Fruit fly (Drosophila melanogaster) whole organism, embryonic: ENCODE data around the gene Sgs1.

Source experiments
- Antp ChIP-seq: fragments of 200-800 bp; sonication (Bioruptor generic); optimal IDR thresholded peaks from 3 replicates; lab custom pipeline; 2016; ENCODE audit warnings: missing biosample characterization, missing genetic modification characterization
- CG10366 ChIP-seq: fragments of 200-800 bp; sonication (Bioruptor generic); IDR thresholded peaks from 2 replicates; pipeline ENCODE4 v1.3.6; 2022; ENCODE audit warnings: missing biosample characterization, missing genetic modification characterization
- CG11456 ChIP-seq: fragments of 200-800 bp; sonication (Bioruptor generic); IDR thresholded peaks from 3 replicates; pipeline ENCODE4 v1.3.6; 2022; ENCODE audit warnings: missing biosample characterization, missing genetic modification characterization
- CG13287 ChIP-seq: fragments of 200-800 bp; sonication (Bioruptor generic); IDR thresholded peaks from 2 replicates; pipeline ENCODE4 v1.3.6; 2022; ENCODE audit warnings: missing biosample characterization, missing genetic modification characterization; ENCODE audit not compliant: partially characterized antibody
- CG13624 ChIP-seq: fragments of 200-800 bp; sonication (Bioruptor generic); optimal IDR thresholded peaks from 2 replicates; lab custom pipeline; 2016; ENCODE audit warnings: missing biosample characterization, missing genetic modification characterization
- CG14050 ChIP-seq: fragments of 200-800 bp; sonication (Bioruptor generic); IDR thresholded peaks from 3 replicates; pipeline ENCODE4 v1.3.6; 2022; ENCODE audit warnings: missing biosample characterization, missing genetic modification characterization
- CG15514 ChIP-seq: fragments of 200-800 bp; sonication (Bioruptor generic); optimal IDR thresholded peaks from 3 replicates; lab custom pipeline; 2017; ENCODE audit warnings: missing biosample characterization, missing genetic modification characterization, mild to moderate bottlenecking, moderate library complexity, missing genetic modification reagents
- CG17612 ChIP-seq: fragments of 200-800 bp; sonication (Bioruptor generic); IDR thresholded peaks from 2 replicates; pipeline ENCODE4 v1.3.6; 2022; ENCODE audit warnings: missing biosample characterization, missing genetic modification characterization
- CG18262 ChIP-seq: fragments of 200-800 bp; optimal IDR thresholded peaks from 3 replicates; lab custom pipeline; 2019; ENCODE audit warnings: missing biosample characterization, mild to moderate bottlenecking, missing genetic modification characterization, moderate library complexity
- CG3281 ChIP-seq: fragments of 200-800 bp; sonication (Bioruptor generic); optimal IDR thresholded peaks from 3 replicates; lab custom pipeline; 2017; ENCODE audit warnings: missing biosample characterization, mild to moderate bottlenecking, missing genetic modification characterization
- CG34224 ChIP-seq: fragments of 200-800 bp; sonication (Bioruptor generic); IDR thresholded peaks from 3 replicates; pipeline ENCODE4 v1.3.6; 2022; ENCODE audit warnings: missing biosample characterization, missing genetic modification characterization; ENCODE audit not compliant: partially characterized antibody
- CG34422 ChIP-seq: fragments of 200-800 bp; sonication (Bioruptor generic); IDR thresholded peaks from 3 replicates; pipeline ENCODE4 v1.3.6; 2022; ENCODE audit warnings: missing biosample characterization, missing genetic modification characterization
- CG3847 ChIP-seq: fragments of 200-800 bp; sonication (Bioruptor generic); IDR thresholded peaks from 2 replicates; pipeline ENCODE4 v1.3.6; 2022; ENCODE audit warnings: missing biosample characterization, missing genetic modification characterization
- CG3995 ChIP-seq: fragments of 200-800 bp; sonication (Bioruptor generic); optimal IDR thresholded peaks from 3 replicates; lab custom pipeline; 2016; ENCODE audit warnings: missing biosample characterization, missing genetic modification characterization
- CG6813 ChIP-seq: fragments of 200-800 bp; sonication (Bioruptor generic); optimal IDR thresholded peaks from 2 replicates; lab custom pipeline; 2017; ENCODE audit warnings: missing biosample characterization, missing genetic modification characterization, mild to moderate bottlenecking, moderate library complexity, missing genetic modification reagents
- CG7786 ChIP-seq: fragments of 200-800 bp; sonication (Bioruptor generic); optimal IDR thresholded peaks from 2 replicates; lab custom pipeline; 2016; ENCODE audit warnings: missing biosample characterization, missing genetic modification characterization
- CG8478 ChIP-seq: fragments of >200 bp; optimal IDR thresholded peaks from 2 replicates; lab custom pipeline; 2018
- CG9797 ChIP-seq: fragments of 200-800 bp; sonication (Bioruptor generic); optimal IDR thresholded peaks from 3 replicates; lab custom pipeline; 2018; ENCODE audit warnings: missing biosample characterization, mild to moderate bottlenecking, missing genetic modification characterization
- CG9932 ChIP-seq: fragments of 200-800 bp; sonication (Bioruptor generic); IDR thresholded peaks from 2 replicates; pipeline ENCODE4 v1.3.6; 2022; ENCODE audit warnings: missing biosample characterization, missing genetic modification characterization
- CTCF ChIP-seq: fragments of 200-800 bp; sonication (Bioruptor generic); optimal IDR thresholded peaks from 2 replicates; lab custom pipeline; 2017; ENCODE audit warnings: missing biosample characterization, mild to moderate bottlenecking, missing genetic modification characterization, moderate library complexity
- Camta ChIP-seq: fragments of 200-800 bp; sonication (Bioruptor generic); optimal IDR thresholded peaks from 2 replicates; lab custom pipeline; 2016; ENCODE audit warnings: missing biosample characterization, missing genetic modification characterization
- Ets65A ChIP-seq: fragments of 200-800 bp; sonication (Bioruptor generic); peaks from one replicate; lab custom pipeline; 2016; ENCODE audit warnings: missing biosample characterization, missing genetic modification characterization
- HmgZ ChIP-seq: fragments of 200-800 bp; sonication (Bioruptor generic); optimal IDR thresholded peaks from 2 replicates; lab custom pipeline; 2018; ENCODE audit warnings: missing biosample characterization, mild to moderate bottlenecking, missing genetic modification characterization
- Hmx ChIP-seq: fragments of 200-800 bp; sonication (Bioruptor generic); optimal IDR thresholded peaks from 2 replicates; lab custom pipeline; 2016; ENCODE audit warnings: missing biosample characterization, missing genetic modification characterization
- MESR4 ChIP-seq: fragments of 200-800 bp; sonication (Bioruptor generic); optimal IDR thresholded peaks from 2 replicates; lab custom pipeline; 2018; ENCODE audit warnings: missing biosample characterization, mild to moderate bottlenecking, missing genetic modification characterization, moderate library complexity
- Med ChIP-seq: fragments of 200-800 bp; sonication (Bioruptor generic); peaks from one replicate; lab custom pipeline; 2016; ENCODE audit warnings: missing biosample characterization, missing genetic modification characterization, mild to moderate bottlenecking, inconsistent platforms, moderate library complexity
- Myb ChIP-seq: fragments of 200-800 bp; sonication (Bioruptor generic); optimal IDR thresholded peaks from 2 replicates; lab custom pipeline; 2016; ENCODE audit warnings: missing biosample characterization, missing genetic modification characterization
- Sry-β ChIP-seq: fragments of 200-800 bp; sonication (Bioruptor generic); optimal IDR thresholded peaks from 2 replicates; lab custom pipeline; 2018; ENCODE audit warnings: missing biosample characterization, mild to moderate bottlenecking, missing genetic modification characterization, moderate library complexity
- Tbp ChIP-seq: fragments of >200 bp; optimal IDR thresholded peaks from 2 replicates; lab custom pipeline; 2018; ENCODE audit warnings: missing biosample characterization, missing genetic modification characterization
- Xrp1 ChIP-seq: fragments of 200-800 bp; sonication (Bioruptor generic); IDR thresholded peaks from 2 replicates; pipeline ENCODE4 v1.3.6; 2022; ENCODE audit warnings: missing biosample characterization, missing genetic modification characterization
- chinmo ChIP-seq: fragments of 200-800 bp; sonication (Bioruptor generic); IDR thresholded peaks from 4 replicates; pipeline ENCODE4 v1.3.6; 2022; ENCODE audit warnings: missing biosample characterization, missing genetic modification characterization; ENCODE audit not compliant: partially characterized antibody
- crp ChIP-seq, 2 experiments: fragments of 200-800 bp; sonication (Bioruptor generic); optimal IDR thresholded peaks; 2 replicates in 1 of 2; 3 replicates in 1 of 2; lab custom pipeline; 2017; ENCODE audit warnings: missing biosample characterization in 2 of 2, missing genetic modification characterization in 2 of 2, mild to moderate bottlenecking in 1 of 2, moderate library complexity in 1 of 2
- ems ChIP-seq: fragments of 200-800 bp; sonication (Bioruptor generic); optimal IDR thresholded peaks from 3 replicates; lab custom pipeline; 2016; ENCODE audit warnings: missing biosample characterization, missing genetic modification characterization
- gt ChIP-seq: fragments of 200-800 bp; sonication (Bioruptor generic); IDR thresholded peaks from 2 replicates; pipeline ENCODE4 v1.3.6; 2022; ENCODE audit warnings: missing biosample characterization, missing genetic modification characterization
- kni ChIP-seq: fragments of 200-800 bp; sonication (Bioruptor generic); optimal IDR thresholded peaks from 3 replicates; lab custom pipeline; 2017; ENCODE audit warnings: mild to moderate bottlenecking, missing biosample characterization, missing genetic modification reagents, missing genetic modification characterization
- mam ChIP-seq: fragments of 200-800 bp; sonication (Bioruptor generic); optimal IDR thresholded peaks from 3 replicates; lab custom pipeline; 2016; ENCODE audit warnings: missing biosample characterization, missing genetic modification characterization
- nerfin-1 ChIP-seq: fragments of 200-800 bp; sonication (Bioruptor generic); optimal IDR thresholded peaks from 3 replicates; lab custom pipeline; 2019; ENCODE audit warnings: missing biosample characterization, mild to moderate bottlenecking, missing genetic modification characterization, moderate library complexity
- pan ChIP-seq, 4 experiments: fragments of >200 bp in 3 of 4; fragments of 200-800 bp in 1 of 4; sonication (Bioruptor generic) in 1 of 4; optimal IDR thresholded peaks in 3 of 4; IDR thresholded peaks in 1 of 4; 2 replicates each; pipeline versions ENCODE4 v1.3.6 to Lab custom; 2017 to 2022; ENCODE audit warnings: missing biosample characterization in 2 of 4, missing genetic modification characterization in 2 of 4, mixed read lengths in 1 of 4
- pfk ChIP-seq: fragments of 200-800 bp; sonication (Bioruptor generic); optimal IDR thresholded peaks from 2 replicates; lab custom pipeline; 2018; ENCODE audit warnings: missing biosample characterization, mild to moderate bottlenecking, missing genetic modification characterization, moderate library complexity
- phol ChIP-seq: fragments of 200-800 bp; sonication (Bioruptor generic); optimal IDR thresholded peaks from 3 replicates; lab custom pipeline; 2018; ENCODE audit warnings: missing biosample characterization, mild to moderate bottlenecking, missing genetic modification characterization, moderate library complexity
- pzg ChIP-seq: fragments of 200-800 bp; sonication (Bioruptor generic); optimal IDR thresholded peaks from 3 replicates; lab custom pipeline; 2018; ENCODE audit warnings: missing biosample characterization, mild to moderate bottlenecking, missing genetic modification characterization, moderate library complexity
- row ChIP-seq: fragments of 200-800 bp; sonication (Bioruptor generic); IDR thresholded peaks from 3 replicates; pipeline ENCODE4 v1.3.6; 2022; ENCODE audit warnings: missing biosample characterization, missing genetic modification characterization
- slbo ChIP-seq: fragments of 200-800 bp; sonication (Bioruptor generic); IDR thresholded peaks from 2 replicates; pipeline ENCODE4 v1.3.6; 2022; ENCODE audit warnings: missing biosample characterization, missing genetic modification characterization
- stwl ChIP-seq: fragments of 200-800 bp; sonication (Bioruptor generic); optimal IDR thresholded peaks from 3 replicates; lab custom pipeline; 2018; ENCODE audit warnings: missing biosample characterization, mild to moderate bottlenecking, missing genetic modification characterization, moderate library complexity

The Sgs1 gene

dm6 chr2L:4955094-4955823, 18.1 kb downstream of the Sgs1 start, which contains the start of the genes Jon25Bi and Marcal1 (continued):
- peak; percentile 21 for TF ChIP-seq pzg (GFP tag; lab: Kevin White, UChicago)
- TF ChIP-seq chinmo (GFP tag; lab: Robert Waterston, UW), result 0 out of 4 replicates have a peak, but pooled peaks have one; percentile 35
- peak; percentile 43 for TF ChIP-seq CG9797 (GFP tag; lab: Kevin White, UChicago)
- TF ChIP-seq MESR4 (GFP tag; lab: Kevin White, UChicago), result peak; percentile 0
- TF ChIP-seq CTCF, result peak; percentile 34
- TF ChIP-seq CG34224 (GFP tag; lab: Robert Waterston, UW), result 0 out of 3 replicates have a peak, but pooled peaks have one; percentile 26
- TF ChIP-seq crp (GFP tag; optimal IDR thresholded peaks at IDR 0.05; lab: Kevin White, UChicago), result peak in 1 of 2 experiments; percentile 65
- TF ChIP-seq stwl (tag; lab: Kevin White, UChicago), result peak; percentile 55

- TF ChIP-seq CG14050, result no peak
These were observed 20.9 kb downstream of the Sgs1 start, which contains the start of gene CG34124 for dm6 chr2L:4958111-4958510. CG34124 (plus strand) TSS chr2L:4958411.

dm6 chr2L:4965420-4965819, 28.2 kb downstream of the Sgs1 start, which contains the start of gene CG34125:
CG34125 (plus strand) TSS chr2L:4965673.
- peak; percentile 11 for TF ChIP-seq phol
- no peak for TF ChIP-seq CG3281 (GFP tag; lab: Kevin White, UChicago)
- TF ChIP-seq row (GFP tag; lab: Robert Waterston, UW), result peak; percentile 86
- no peak for TF ChIP-seq Myb
- peak; percentile 68; the same call in 1 of the 4 replicates for TF ChIP-seq chinmo (GFP tag; lab: Robert Waterston, UW)
- peak; percentile 14 for TF ChIP-seq mam (GFP tag; lab: Kevin White, UChicago)
- TF ChIP-seq CG3995, result peak; percentile 53
- no peak for TF ChIP-seq nerfin-1 (tag; lab: Kevin White, UChicago)
- TF ChIP-seq ems, result peak; percentile 10
- peak; percentile 33 for TF ChIP-seq pzg (GFP tag; lab: Kevin White, UChicago)
- peak; percentile 32; the same call in 1 of the 2 replicates for TF ChIP-seq slbo (GFP tag; lab: Robert Waterston, UW)
- TF ChIP-seq pfk (GFP tag; lab: Kevin White, UChicago), result no peak
- 0 out of 2 replicates have a peak, but pooled peaks have one; percentile 10 for TF ChIP-seq CG10366 (GFP tag; lab: Robert Waterston, UW)
- TF ChIP-seq MESR4 (GFP tag; lab: Kevin White, UChicago), result peak; percentile 13
- TF ChIP-seq Sry-β (GFP tag; lab: Kevin White, UChicago), result peak; percentile 91
- no peak for TF ChIP-seq gt
- TF ChIP-seq CG9932 (GFP tag; lab: Robert Waterston, UW), result peak; percentile 44; the same call in 1 of the 2 replicates
- no peak for TF ChIP-seq Tbp (GFP tag; lab: Kevin White, UChicago)
- no peak for TF ChIP-seq CG17612
- TF ChIP-seq CG3847 (GFP tag; lab: Robert Waterston, UW), result peak; percentile 26; the same call in 1 of the 2 replicates
- TF ChIP-seq CG18262 (tag; lab: Kevin White, UChicago), result no peak
- TF ChIP-seq CG34422 (GFP tag; lab: Robert Waterston, UW), result 0 out of 3 replicates have a peak, but pooled peaks have one; percentile 8
- peak; percentile 22; the same call in 1 of the 2 replicates for TF ChIP-seq CG13287 (GFP tag; lab: Robert Waterston, UW)
- peak; percentile 67 for TF ChIP-seq Med (GFP tag; lab: Kevin White, UChicago)
- TF ChIP-seq Ets65A (GFP tag; lab: Kevin White, UChicago), result peak; percentile 82
- TF ChIP-seq CG6813 (GFP tag; lab: Kevin White, UChicago), result no peak
- peak; percentile 13 for TF ChIP-seq HmgZ (tag; lab: Kevin White, UChicago)
- TF ChIP-seq CG13624, result peak; percentile 5
- peak; percentile 16 for TF ChIP-seq Camta (GFP tag; lab: Kevin White, UChicago)
- TF ChIP-seq CG15514 (GFP tag; lab: Kevin White, UChicago), result peak; percentile 81
- no peak for TF ChIP-seq CG7786
- no peak for TF ChIP-seq kni (GFP tag; lab: Kevin White, UChicago)
- TF ChIP-seq Hmx (GFP tag; lab: Kevin White, UChicago), result no peak
- 0 out of 3 replicates have a peak, but pooled peaks have one; percentile 47 for TF ChIP-seq CG11456 (GFP tag; lab: Robert Waterston, UW)
- no peak for TF ChIP-seq pan (optimal IDR thresholded peaks at IDR 0.05; lab: Kevin White, UChicago)
- peak in 1 of 2 experiments; percentile 32 for TF ChIP-seq pan (GFP tag; optimal IDR thresholded peaks at IDR 0.05 in 1 of 2, IDR thresholded peaks at IDR 0.05 in 1 of 2)
- TF ChIP-seq Xrp1 (GFP tag; lab: Robert Waterston, UW), result peak; percentile 34; the same call in 1 of the 2 replicates
- no peak for TF ChIP-seq CG8478 (lab: Kevin White, UChicago)
- TF ChIP-seq Antp (GFP tag; lab: Kevin White, UChicago), result no peak
